Fruit fly (Drosophila melanogaster): ENCODE measurements around the gene CG14453.

DNA sequence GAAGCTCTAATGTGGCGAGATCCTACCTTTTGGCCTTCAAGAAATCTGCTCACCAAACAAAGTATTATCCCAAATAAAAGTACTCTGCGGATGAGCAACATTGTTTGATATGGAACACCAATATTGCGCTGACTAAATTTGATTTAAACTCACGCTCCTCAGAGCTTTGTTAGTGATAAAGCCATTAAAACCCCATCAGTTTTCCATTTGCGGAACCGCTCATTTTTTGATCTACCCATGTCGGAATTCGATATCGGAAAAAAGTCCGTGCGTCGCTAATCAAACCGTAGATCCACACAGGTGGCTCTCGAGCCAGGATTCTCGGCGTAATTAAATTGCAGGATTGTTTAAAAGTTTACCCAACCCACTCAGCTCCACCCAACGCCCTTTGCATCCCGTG, 41.5 kb upstream of the CG14453 start, which contains the start of gene CG33772:
- TF ChIP-seq Crg-1 (GFP tag; optimal IDR thresholded peaks at IDR 0.05), result no peak
- no peak for TF ChIP-seq Mnt (GFP tag; optimal IDR thresholded peaks at IDR 0.05)
- TF ChIP-seq ovo (GFP tag; optimal IDR thresholded peaks at IDR 0.05), result no peak
- no peak for TF ChIP-seq kay (GFP tag; ENCODE audit: borderline replicate concordance)
- TF ChIP-seq CG1620 (GFP tag; optimal IDR thresholded peaks at IDR 0.05), result no peak
- no peak for TF ChIP-seq bab1 (GFP tag; optimal IDR thresholded peaks at IDR 0.05)
- no peak for TF ChIP-seq pad (GFP tag; optimal IDR thresholded peaks at IDR 0.05)
- TF ChIP-seq CG7101 (tag; optimal IDR thresholded peaks at IDR 0.05), result no peak
- TF ChIP-seq toe (GFP tag; optimal IDR thresholded peaks at IDR 0.05), result no peak
- TF ChIP-seq CG7045 (GFP tag; optimal IDR thresholded peaks at IDR 0.05), result no peak
- no peak for TF ChIP-seq Clk (GFP tag; optimal IDR thresholded peaks at IDR 0.05)

Measured in whole organism, adult.